Fruit fly (Drosophila melanogaster): ENCODE measurements around the gene Ten-a.

The Ten-a gene

dm6 chrX:12090195-12090784 is 46.8 kb downstream of the Ten-a start (continued):
- peak; percentile 72 for TF ChIP-seq dmrt11E (tag; optimal IDR thresholded peaks at IDR 0.05)
- TF ChIP-seq pita (GFP tag; optimal IDR thresholded peaks at IDR 0.05) = no peak
- peak; percentile 53 for TF ChIP-seq CG2678 (tag; optimal IDR thresholded peaks at IDR 0.05)
- no peak for TF ChIP-seq stwl (tag; optimal IDR thresholded peaks at IDR 0.05)
- TF ChIP-seq crol (GFP tag; IDR thresholded peaks at IDR 0.05) = peak; percentile 56
- no peak for TF ChIP-seq Atf-2 (GFP tag; optimal IDR thresholded peaks at IDR 0.05)
- TF ChIP-seq fd3F (GFP tag; optimal IDR thresholded peaks at IDR 0.05) = no peak
- peak; percentile 47 for TF ChIP-seq sens (GFP tag)
- TF ChIP-seq CG7963 (GFP tag; IDR thresholded peaks at IDR 0.05; ENCODE audit: partially characterized antibody) = no peak
- TF ChIP-seq CG15269 (tag; optimal IDR thresholded peaks at IDR 0.05) = peak; percentile 17
- no peak for TF ChIP-seq chinmo (GFP tag; IDR thresholded peaks at IDR 0.05; ENCODE audit: partially characterized antibody)
- TF ChIP-seq Deaf1 (tag; optimal IDR thresholded peaks at IDR 0.05) = peak; percentile 8
- TF ChIP-seq CG4328 (GFP tag; optimal IDR thresholded peaks at IDR 0.05) = no peak
- TF ChIP-seq CG16815 (GFP tag; optimal IDR thresholded peaks at IDR 0.05) = peak; percentile 16
- peak; percentile 32; the same call in 1 of the 3 replicates for TF ChIP-seq row (GFP tag; IDR thresholded peaks at IDR 0.05)
- TF ChIP-seq CG7839 (tag; optimal IDR thresholded peaks at IDR 0.05) = peak; percentile 34
- peak; percentile 50 for TF ChIP-seq CG11504 (tag; optimal IDR thresholded peaks at IDR 0.05)
- TF ChIP-seq esg (GFP tag; conservative IDR thresholded peaks at IDR 0.05) = no peak

DNA sequence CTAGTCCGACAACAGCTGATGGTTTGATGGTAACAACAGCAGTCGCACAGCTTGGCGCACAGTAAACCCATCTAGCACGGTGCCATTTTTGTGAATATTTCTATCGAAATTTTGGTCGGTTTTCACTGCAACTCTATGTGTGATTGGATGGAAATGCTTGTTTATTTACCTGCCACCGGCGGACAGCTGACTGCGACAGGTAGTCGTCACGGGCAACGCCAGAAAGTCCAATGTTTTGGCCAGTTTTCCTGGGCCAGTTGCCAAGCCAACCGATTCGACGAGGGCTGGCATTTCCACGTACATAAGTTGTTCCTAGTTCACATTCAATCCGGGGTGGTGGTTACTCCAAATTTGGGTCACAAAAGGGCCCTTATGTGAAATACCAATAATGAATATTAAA is 60.2 kb downstream of the Ten-a start, which contains the start of gene CG11356:
Gene CG11356 (minus strand): TSS at position 101 of the 400 bp plus-strand sequence.
- TF ChIP-seq MESR4 (GFP tag; optimal IDR thresholded peaks at IDR 0.05) (no peak), Gug (GFP tag; IDR thresholded peaks at IDR 0.05) (no peak), Rfx (GFP tag; IDR thresholded peaks at IDR 0.05) (peak; percentile 30; the same call in 1 of the 2 replicates)

dm6 chrX:12104219-12104618 is 60.7 kb downstream of the Ten-a start:
- no peak for TF ChIP-seq mld (GFP tag; IDR thresholded peaks at IDR 0.05; ENCODE audit: partially characterized antibody)
- TF ChIP-seq CTCF (GFP tag; optimal IDR thresholded peaks at IDR 0.05) = peak; percentile 84
- no peak for TF ChIP-seq CG14667 (GFP tag; IDR thresholded peaks at IDR 0.05)

dm6 chrX:12106900-12107299 is 63.4 kb downstream of the Ten-a start, which contains the start of gene CG2750:
TSS of gene CG2750 (plus strand) at chrX:12107200.
- no peak for TF ChIP-seq CG11504 (tag; optimal IDR thresholded peaks at IDR 0.05)
- no peak for TF ChIP-seq tna (GFP tag; IDR thresholded peaks at IDR 0.05; ENCODE audit: partially characterized antibody)
- TF ChIP-seq Ssrp (tag; optimal IDR thresholded peaks at IDR 0.05) = no peak
- TF ChIP-seq Sry-β (GFP tag; optimal IDR thresholded peaks at IDR 0.05) = no peak

DNA sequence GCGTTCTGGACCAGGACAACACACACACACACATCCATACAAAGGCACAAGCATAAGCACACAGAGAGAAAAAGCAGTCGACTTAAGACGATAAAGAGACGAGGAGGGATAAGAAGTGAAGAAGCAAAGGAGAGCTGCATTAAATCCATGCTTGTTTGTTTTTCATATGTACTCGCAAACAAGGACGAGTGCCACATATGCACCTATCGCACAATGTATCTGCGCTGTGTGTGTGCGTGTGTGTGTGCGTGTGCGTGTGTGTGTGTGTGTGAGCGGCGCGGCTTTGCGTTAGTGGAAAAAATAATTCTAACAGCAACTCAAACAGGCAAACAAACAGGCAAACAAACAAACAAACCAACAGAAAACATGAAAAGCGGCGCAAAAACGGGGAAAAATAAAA is 75.9 kb downstream of the Ten-a start:
- TF ChIP-seq MTF-1 (GFP tag; optimal IDR thresholded peaks at IDR 0.05; ENCODE audit: borderline replicate concordance) = no peak
- TF ChIP-seq croc (GFP tag; conservative IDR thresholded peaks at IDR 0.05) = no peak
- no peak for TF ChIP-seq prd (optimal IDR thresholded peaks at IDR 0.05)
- no peak for TF ChIP-seq prd (GFP tag; IDR thresholded peaks at IDR 0.05)
- no peak for TF ChIP-seq caup (GFP tag; optimal IDR thresholded peaks at IDR 0.05; ENCODE audit: severe bottlenecking)
- no peak for TF ChIP-seq seq (GFP tag; IDR thresholded peaks at IDR 0.05)
- TF ChIP-seq az2 (GFP tag; optimal IDR thresholded peaks at IDR 0.05) = no peak
- TF ChIP-seq fd102C (GFP tag; optimal IDR thresholded peaks at IDR 0.05) = peak; percentile 65
- TF ChIP-seq Hr39 (optimal IDR thresholded peaks at IDR 0.05) = peak; percentile 50
- TF ChIP-seq HLHmδ (GFP tag; optimal IDR thresholded peaks at IDR 0.05) = no peak
- no peak for TF ChIP-seq zfh2 (GFP tag; optimal IDR thresholded peaks at IDR 0.05)
- TF ChIP-seq CG15696 (tag; optimal IDR thresholded peaks at IDR 0.05) = peak; percentile 50
- TF ChIP-seq CG8290 (GFP tag; optimal IDR thresholded peaks at IDR 0.05) = no peak
- TF ChIP-seq CG8290 (tag; optimal IDR thresholded peaks at IDR 0.05) = no peak
- no peak for TF ChIP-seq Asciz (GFP tag; optimal IDR thresholded peaks at IDR 0.05)
